Worm (Caenorhabditis elegans) whole organism, L1 larva: ENCODE results near the gene cutl-11.

Experiments used
- C16A3.4 ChIP-seq: fragments of 150-350 bp; optimal IDR thresholded peaks from 2 replicates; lab custom pipeline; 2014; ENCODE audit warnings: missing biosample characterization, missing genetic modification characterization
- alr-1 ChIP-seq: fragments of 200-800 bp; sonication (Bioruptor generic); optimal IDR thresholded peaks from 2 replicates; lab custom pipeline; 2018; ENCODE audit warnings: borderline replicate concordance, mild to moderate bottlenecking, missing genetic modification characterization, missing compliant biosample characterization
- ama-1 ChIP-seq: fragments of 150-350 bp; optimal IDR thresholded peaks from 2 replicates; lab custom pipeline; 2014
- ceh-63 ChIP-seq: fragments of 200-800 bp; sonication (Bioruptor generic); optimal IDR thresholded peaks from 2 replicates; lab custom pipeline; 2018; ENCODE audit warnings: mild to moderate bottlenecking, missing genetic modification characterization, missing compliant biosample characterization
- ceh-8 ChIP-seq: fragments of 200-800 bp; sonication (Bioruptor generic); optimal IDR thresholded peaks from 2 replicates; lab custom pipeline; 2018; ENCODE audit warnings: mild to moderate bottlenecking, missing genetic modification characterization, moderate library complexity, missing compliant biosample characterization
- ceh-82 ChIP-seq, 3 experiments: fragments of 150-350 bp in 1 of 3; sonication (generic microtip) in 2 of 3; optimal IDR thresholded peaks; 2 replicates each; lab custom pipeline; 2014 to 2017; ENCODE audit warnings: missing biosample characterization in 3 of 3, missing genetic modification characterization in 3 of 3
- ceh-88 ChIP-seq: fragments of 200-800 bp; sonication (Bioruptor generic); IDR thresholded peaks from 2 replicates; pipeline ENCODE4 v1.3.6; 2022; ENCODE audit warnings: missing genetic modification characterization, missing compliant biosample characterization
- ces-1 ChIP-seq: fragments of 150-350 bp; optimal IDR thresholded peaks from 2 replicates; lab custom pipeline; 2014; ENCODE audit warnings: missing biosample characterization, missing genetic modification reagents, missing genetic modification characterization
- dpl-1 ChIP-seq, 3 experiments: fragments of 150-350 bp in 2 of 3; sonication (generic microtip) in 1 of 3; optimal IDR thresholded peaks; 2 replicates each; lab custom pipeline; 2014 to 2017; ENCODE audit warnings: missing biosample characterization in 3 of 3, missing genetic modification characterization in 3 of 3, missing genetic modification reagents in 3 of 3
- dsc-1 ChIP-seq: sonication (generic microtip); optimal IDR thresholded peaks from 2 replicates; lab custom pipeline; 2016; ENCODE audit warnings: mild to moderate bottlenecking, missing genetic modification characterization, missing compliant biosample characterization
- efl-1 ChIP-seq, 4 experiments: fragments of 150-350 bp; optimal IDR thresholded peaks in 3 of 4; peaks in 1 of 4; 1 replicate in 1 of 4; 2 replicates in 3 of 4; lab custom pipeline; 2014; ENCODE audit warnings: missing biosample characterization in 2 of 4, missing genetic modification characterization in 2 of 4, missing genetic modification reagents in 2 of 4
- efl-3 ChIP-seq: fragments of 200-800 bp; sonication (Bioruptor generic); optimal IDR thresholded peaks from 2 replicates; lab custom pipeline; 2018; ENCODE audit warnings: mild to moderate bottlenecking, missing genetic modification characterization, missing compliant biosample characterization
- egl-13 ChIP-seq: sonication (generic microtip); optimal IDR thresholded peaks from 2 replicates; lab custom pipeline; 2016; ENCODE audit warnings: missing genotype, missing genetic modification reagents, missing genetic modification characterization, missing compliant biosample characterization
- elt-2 ChIP-seq: sonication (generic microtip); optimal IDR thresholded peaks from 2 replicates; lab custom pipeline; 2016; ENCODE audit warnings: missing genetic modification characterization, mild to moderate bottlenecking, inconsistent platforms, missing compliant biosample characterization, missing genetic modification reagents
- ets-5 ChIP-seq: fragments of 200-800 bp; sonication (Bioruptor generic); IDR thresholded peaks from 2 replicates; pipeline ENCODE4 v1.3.6; 2022; ENCODE audit warnings: missing genetic modification characterization, missing compliant biosample characterization
- fkh-10 ChIP-seq: sonication (generic microtip); optimal IDR thresholded peaks from 2 replicates; lab custom pipeline; 2017; ENCODE audit warnings: missing biosample characterization, missing genetic modification reagents, missing genetic modification characterization
- fkh-4 ChIP-seq: sonication (generic microtip); optimal IDR thresholded peaks from 2 replicates; lab custom pipeline; 2016; ENCODE audit warnings: missing compliant biosample characterization, missing genetic modification characterization, borderline replicate concordance
- fkh-8 ChIP-seq: sonication (generic microtip); optimal IDR thresholded peaks from 2 replicates; lab custom pipeline; 2016; ENCODE audit warnings: mild to moderate bottlenecking, missing genetic modification characterization, missing compliant biosample characterization
- grh-1 ChIP-seq: fragments of 200-800 bp; sonication (Bioruptor generic); IDR thresholded peaks from 2 replicates; pipeline ENCODE4 v1.3.6; 2022; ENCODE audit warnings: missing genetic modification reagents, missing genetic modification characterization, missing compliant biosample characterization
- isw-1 ChIP-seq: fragments of 200-800 bp; sonication (Bioruptor generic); IDR thresholded peaks from 2 replicates; pipeline ENCODE4 v1.3.6; 2022; ENCODE audit warnings: missing genetic modification characterization, missing compliant biosample characterization
- jun-1 ChIP-seq: fragments of 150-350 bp; optimal IDR thresholded peaks from 2 replicates; lab custom pipeline; 2014; ENCODE audit warnings: missing biosample characterization, missing genetic modification reagents, missing genetic modification characterization
- lin-13 ChIP-seq: fragments of 150-350 bp; optimal IDR thresholded peaks from 2 replicates; lab custom pipeline; 2014; ENCODE audit warnings: missing biosample characterization, missing genetic modification reagents, missing genetic modification characterization
- lin-14 ChIP-seq: fragments of 200-800 bp; sonication (Bioruptor generic); optimal IDR thresholded peaks from 2 replicates; lab custom pipeline; 2018; ENCODE audit warnings: mild to moderate bottlenecking, missing genetic modification characterization, moderate library complexity, missing compliant biosample characterization
- lin-15B ChIP-seq: fragments of 150-350 bp; sonication (generic microtip); optimal IDR thresholded peaks from 3 replicates; lab custom pipeline; 2014; ENCODE audit warnings: missing biosample characterization, missing genetic modification characterization
- lin-35 ChIP-seq, 2 experiments: fragments of 150-350 bp; optimal IDR thresholded peaks; 2 replicates each; lab custom pipeline; 2014; ENCODE audit warnings: missing biosample characterization in 2 of 2, missing genetic modification characterization in 2 of 2, missing genetic modification reagents in 2 of 2
- mab-9 ChIP-seq: fragments of 200-800 bp; sonication (Bioruptor generic); IDR thresholded peaks from 2 replicates; pipeline ENCODE4 v1.3.6; 2022; ENCODE audit warnings: missing genetic modification reagents, missing genetic modification characterization, missing compliant biosample characterization
- mef-2 ChIP-seq: fragments of 150-350 bp; optimal IDR thresholded peaks from 2 replicates; lab custom pipeline; 2014; ENCODE audit warnings: missing biosample characterization, missing genetic modification characterization
- mep-1 ChIP-seq: fragments of 150-350 bp; optimal IDR thresholded peaks from 2 replicates; lab custom pipeline; 2014; ENCODE audit warnings: missing biosample characterization, missing genetic modification characterization
- nhr-11 ChIP-seq: fragments of 150-350 bp; optimal IDR thresholded peaks from 2 replicates; lab custom pipeline; 2014; ENCODE audit warnings: missing biosample characterization, missing genetic modification characterization
- nhr-12 ChIP-seq: sonication (generic microtip); optimal IDR thresholded peaks from 2 replicates; lab custom pipeline; 2017; ENCODE audit warnings: missing biosample characterization, missing genetic modification characterization
- nhr-237 ChIP-seq: fragments of 150-350 bp; optimal IDR thresholded peaks from 2 replicates; lab custom pipeline; 2014; ENCODE audit warnings: missing biosample characterization, missing genetic modification characterization
- nhr-28 ChIP-seq: fragments of 150-350 bp; optimal IDR thresholded peaks from 2 replicates; lab custom pipeline; 2014; ENCODE audit warnings: missing biosample characterization, missing genetic modification characterization
- nhr-71 ChIP-seq: sonication (generic microtip); optimal IDR thresholded peaks from 2 replicates; lab custom pipeline; 2016; ENCODE audit warnings: mild to moderate bottlenecking, missing genetic modification characterization, moderate library complexity, missing compliant biosample characterization
- nhr-84 ChIP-seq: sonication (generic microtip); optimal IDR thresholded peaks from 2 replicates; lab custom pipeline; 2017; ENCODE audit warnings: missing biosample characterization, missing genetic modification characterization
- nhr-85 ChIP-seq: sonication (generic microtip); peaks from one replicate; lab custom pipeline; 2016; ENCODE audit warnings: missing genetic modification characterization, inconsistent platforms, missing compliant biosample characterization
- pax-3 ChIP-seq: fragments of 200-800 bp; sonication (Bioruptor generic); optimal IDR thresholded peaks from 2 replicates; lab custom pipeline; 2018; ENCODE audit warnings: mild to moderate bottlenecking, missing genetic modification characterization, moderate library complexity, missing compliant biosample characterization
- snpc-4 ChIP-seq: fragments of 150-350 bp; optimal IDR thresholded peaks from 2 replicates; lab custom pipeline; 2014; ENCODE audit warnings: missing biosample characterization, missing genetic modification characterization
- sox-4 ChIP-seq: sonication (generic microtip); optimal IDR thresholded peaks from 2 replicates; lab custom pipeline; 2016; ENCODE audit warnings: missing genetic modification characterization, missing compliant biosample characterization
- sup-37 ChIP-seq: fragments of 200-800 bp; sonication (Bioruptor generic); optimal IDR thresholded peaks from 2 replicates; lab custom pipeline; 2018; ENCODE audit warnings: mild to moderate bottlenecking, missing genetic modification characterization, missing compliant biosample characterization
- swsn-7 ChIP-seq: sonication (generic microtip); optimal IDR thresholded peaks from 2 replicates; lab custom pipeline; 2016; ENCODE audit warnings: missing genetic modification characterization, missing compliant biosample characterization
- tbx-2 ChIP-seq: sonication (generic microtip); optimal IDR thresholded peaks from 2 replicates; lab custom pipeline; 2016; ENCODE audit warnings: missing genetic modification characterization, missing compliant biosample characterization
- tlp-1 ChIP-seq: fragments of 150-350 bp; optimal IDR thresholded peaks from 2 replicates; lab custom pipeline; 2014; ENCODE audit warnings: missing biosample characterization, missing genetic modification characterization
- unc-130 ChIP-seq: fragments of 150-350 bp; optimal IDR thresholded peaks from 2 replicates; lab custom pipeline; 2017; ENCODE audit warnings: missing biosample characterization, missing genetic modification characterization, inconsistent platforms
- unc-62 ChIP-seq: fragments of 150-350 bp; optimal IDR thresholded peaks from 2 replicates; lab custom pipeline; 2014; ENCODE audit warnings: missing biosample characterization, missing genetic modification reagents, missing genetic modification characterization
- unc-86 ChIP-seq: sonication (generic microtip); optimal IDR thresholded peaks from 2 replicates; lab custom pipeline; 2016; ENCODE audit warnings: missing genetic modification characterization, missing compliant biosample characterization
- vab-15 ChIP-seq: sonication (generic microtip); optimal IDR thresholded peaks from 2 replicates; lab custom pipeline; 2017; ENCODE audit warnings: missing genotype, mild to moderate bottlenecking, missing genetic modification characterization, missing compliant biosample characterization
- xbp-1 ChIP-seq: sonication (generic microtip); optimal IDR thresholded peaks from 2 replicates; lab custom pipeline; 2016; ENCODE audit warnings: missing genetic modification characterization, missing compliant biosample characterization
- zip-4 ChIP-seq: fragments of 200-800 bp; sonication (Bioruptor generic); optimal IDR thresholded peaks from 2 replicates; lab custom pipeline; 2018; ENCODE audit warnings: mild to moderate bottlenecking, missing genetic modification characterization, moderate library complexity, missing compliant biosample characterization
- ztf-11 ChIP-seq, 2 experiments: sonication (generic microtip); optimal IDR thresholded peaks; 2 replicates each; lab custom pipeline; 2016 to 2017; ENCODE audit warnings: missing genetic modification characterization in 2 of 2, missing biosample characterization in 1 of 2, missing compliant biosample characterization in 1 of 2

The cutl-11 gene

ce11 chrX:11606815-11607499, 43.7 kb downstream of the cutl-11 start (continued):
- no peak for TF ChIP-seq xbp-1 (tag; lab: Kevin White, UChicago)
- no peak for TF ChIP-seq efl-1 (optimal IDR thresholded peaks at IDR 0.05; lab: Kevin White, UChicago)
- TF ChIP-seq efl-1 (GFP tag; optimal IDR thresholded peaks at IDR 0.05 in 1 of 2; lab: Kevin White, UChicago), result no peak
- TF ChIP-seq grh-1 (GFP tag; lab: Robert Waterston, UW), result no peak
- no peak for TF ChIP-seq sox-4
- no peak for TF ChIP-seq elt-2 (tag; lab: Kevin White, UChicago)
- no peak for TF ChIP-seq lin-35 (GFP tag; optimal IDR thresholded peaks at IDR 0.05; lab: Kevin White, UChicago)
- TF ChIP-seq fkh-10, result no peak
- no peak for TF ChIP-seq lin-13
- TF ChIP-seq nhr-11, result no peak
- TF ChIP-seq nhr-85, result peak; percentile 81
- no peak for TF ChIP-seq snpc-4
- TF ChIP-seq swsn-7, result no peak
- peak; percentile 61 for TF ChIP-seq nhr-71 (tag; lab: Kevin White, UChicago)
- no peak for TF ChIP-seq lin-15B
- no peak for TF ChIP-seq zip-4 (GFP tag; lab: Kevin White, UChicago)
- TF ChIP-seq nhr-28, result no peak
- TF ChIP-seq ceh-63, result no peak
- TF ChIP-seq ceh-8, result no peak
- no peak for TF ChIP-seq alr-1 (tag; lab: Kevin White, UChicago)
- TF ChIP-seq ceh-82 (tag; optimal IDR thresholded peaks at IDR 0.05; lab: Kevin White, UChicago), result no peak
- TF ChIP-seq vab-15 (tag; lab: Kevin White, UChicago), result no peak
- no peak for TF ChIP-seq nhr-84 (tag; lab: Kevin White, UChicago)
- TF ChIP-seq isw-1 (GFP tag; lab: Robert Waterston, UW), result no peak
- TF ChIP-seq ets-5 (GFP tag; lab: Robert Waterston, UW), result no peak
- TF ChIP-seq ama-1 (lab: Kevin White, UChicago), result no peak
- no peak for TF ChIP-seq nhr-12 (tag; lab: Kevin White, UChicago)
- no peak for TF ChIP-seq sup-37 (GFP tag; lab: Kevin White, UChicago)
- no peak for TF ChIP-seq ceh-88 (GFP tag; lab: Robert Waterston, UW)

- TF ChIP-seq swsn-7, result peak; percentile 97
- TF ChIP-seq mep-1 (tag; lab: Kevin White, UChicago), result peak; percentile 75
- TF ChIP-seq grh-1 (GFP tag; lab: Robert Waterston, UW), result peak; percentile 94
- peak; percentile 97 for TF ChIP-seq fkh-8 (tag; lab: Kevin White, UChicago)
- TF ChIP-seq nhr-84 (tag; lab: Kevin White, UChicago), result no peak
- peak; percentile 79 for TF ChIP-seq mab-9 (GFP tag; lab: Robert Waterston, UW)
- TF ChIP-seq tlp-1, result no peak
- peak; percentile 70 for TF ChIP-seq fkh-4
- peak; percentile 66 to 75 (median 69) for TF ChIP-seq dpl-1 (GFP tag; optimal IDR thresholded peaks at IDR 0.05; lab: Kevin White, UChicago)
- peak; percentile 55 for TF ChIP-seq unc-130 (tag; lab: Kevin White, UChicago)
- peak; percentile 91 for TF ChIP-seq xbp-1 (tag; lab: Kevin White, UChicago)
- TF ChIP-seq efl-3 (GFP tag; lab: Kevin White, UChicago), result peak; percentile 83
- peak; percentile 99 for TF ChIP-seq pax-3 (tag; lab: Kevin White, UChicago)
- TF ChIP-seq C16A3.4 (tag; lab: Kevin White, UChicago), result peak; percentile 46
- TF ChIP-seq jun-1 (tag; lab: Kevin White, UChicago), result peak; percentile 31
- peak; percentile 95; the same call in 1 of the 2 replicates for TF ChIP-seq ets-5 (GFP tag; lab: Robert Waterston, UW)
- no peak for TF ChIP-seq mef-2
- peak; percentile 38 for TF ChIP-seq ces-1 (GFP tag; lab: Kevin White, UChicago)
- TF ChIP-seq elt-2 (tag; lab: Kevin White, UChicago), result peak; percentile 89
- peak; percentile 76 for TF ChIP-seq nhr-237 (tag; lab: Kevin White, UChicago)
- TF ChIP-seq dsc-1 (tag; lab: Kevin White, UChicago), result peak; percentile 99
- no peak for TF ChIP-seq unc-62 (GFP tag; lab: Kevin White, UChicago)
- TF ChIP-seq lin-14 (GFP tag; lab: Kevin White, UChicago), result peak; percentile 93
- TF ChIP-seq ztf-11 (tag; optimal IDR thresholded peaks at IDR 0.05; lab: Kevin White, UChicago), result peak; percentile 82 to 90
- TF ChIP-seq nhr-85, result peak; percentile 100
- TF ChIP-seq sox-4, result peak; percentile 89
- peak; percentile 96 for TF ChIP-seq egl-13 (tag; lab: Kevin White, UChicago)
- TF ChIP-seq tbx-2 (tag; lab: Kevin White, UChicago), result peak; percentile 95
- peak; percentile 98 for TF ChIP-seq unc-86 (tag; lab: Kevin White, UChicago)
Measured at ce11 chrX:11605766-11606490, 44.7 kb downstream of the cutl-11 start.
